Worm (Caenorhabditis elegans) whole organism, L3 larva: ENCODE data around the gene R08E3.1.

Source experiments
- ZK546.5 ChIP-seq: sonication (generic microtip); optimal IDR thresholded peaks from 2 replicates; lab custom pipeline; 2017; ENCODE audit warnings: missing biosample characterization, missing genetic modification characterization
- aly-2 ChIP-seq: fragments of 150-350 bp; optimal IDR thresholded peaks from 2 replicates; lab custom pipeline; 2014; ENCODE audit warnings: missing biosample characterization, missing genetic modification characterization
- ama-1 ChIP-seq: fragments of 150-350 bp; optimal IDR thresholded peaks from 2 replicates; lab custom pipeline; 2018
- ceh-82 ChIP-seq: fragments of 150-350 bp; optimal IDR thresholded peaks from 2 replicates; lab custom pipeline; 2014; ENCODE audit warnings: missing biosample characterization, missing genetic modification characterization
- elt-2 ChIP-seq: sonication (generic microtip); optimal IDR thresholded peaks from 2 replicates; lab custom pipeline; 2016; ENCODE audit warnings: missing genetic modification reagents, mild to moderate bottlenecking, missing genetic modification characterization, missing compliant biosample characterization
- fkh-10 ChIP-seq: sonication (generic microtip); optimal IDR thresholded peaks from 2 replicates; lab custom pipeline; 2017; ENCODE audit warnings: missing biosample characterization, missing genetic modification reagents, missing genetic modification characterization
- fkh-2 ChIP-seq: fragments of 150-350 bp; optimal IDR thresholded peaks from 2 replicates; lab custom pipeline; 2014; ENCODE audit warnings: missing biosample characterization, missing genetic modification reagents, missing genetic modification characterization
- lin-15B ChIP-seq: fragments of 150-350 bp; optimal IDR thresholded peaks from 2 replicates; lab custom pipeline; 2014; ENCODE audit warnings: missing biosample characterization, missing genetic modification characterization
- nhr-237 ChIP-seq: fragments of 150-350 bp; optimal IDR thresholded peaks from 2 replicates; lab custom pipeline; 2014; ENCODE audit warnings: missing biosample characterization, missing genetic modification characterization
- nhr-25 ChIP-seq: sonication (generic microtip); optimal IDR thresholded peaks from 2 replicates; lab custom pipeline; 2017; ENCODE audit warnings: missing biosample characterization, missing genetic modification characterization
- nhr-28 ChIP-seq: fragments of 150-350 bp; optimal IDR thresholded peaks from 2 replicates; lab custom pipeline; 2014; ENCODE audit warnings: missing biosample characterization, missing genetic modification characterization
- snpc-4 ChIP-seq: fragments of 150-350 bp; optimal IDR thresholded peaks from 2 replicates; lab custom pipeline; 2014; ENCODE audit warnings: missing biosample characterization, missing genetic modification characterization
- unc-39 ChIP-seq: sonication (generic microtip); optimal IDR thresholded peaks from 4 replicates; lab custom pipeline; 2017; ENCODE audit warnings: missing biosample characterization, missing genetic modification characterization

ce11 chrX:4800892-4801291 lies 21.6 kb upstream of the R08E3.1 start:
- no peak for TF ChIP-seq ceh-82 (tag; lab: Kevin White, UChicago)
- TF ChIP-seq fkh-10 (GFP tag; lab: Kevin White, UChicago), result no peak
- TF ChIP-seq fkh-2 (tag; lab: Kevin White, UChicago), result no peak
- TF ChIP-seq snpc-4 (tag; lab: Kevin White, UChicago), result no peak
- no peak for TF ChIP-seq ZK546.5 (tag; lab: Kevin White, UChicago)
- no peak for TF ChIP-seq unc-39
- no peak for TF ChIP-seq aly-2 (tag; lab: Kevin White, UChicago)
- TF ChIP-seq lin-15B (tag; lab: Kevin White, UChicago), result no peak
- TF ChIP-seq ama-1 (lab: Kevin White, UChicago), result no peak
- no peak for TF ChIP-seq nhr-237 (tag; lab: Kevin White, UChicago)
- TF ChIP-seq nhr-25 (tag; lab: Kevin White, UChicago), result no peak
- peak; percentile 26 for TF ChIP-seq elt-2
- no peak for TF ChIP-seq nhr-28
